Fruit fly (Drosophila melanogaster) whole organism, embryonic: ENCODE measurements around the gene Gclc.
A peak's percentile ranks its signal among the peaks of the same experiment; 100 is the strongest.

Experiments used
- ATbp ChIP-seq: fragments of 200-800 bp; sonication (Bioruptor generic); optimal IDR thresholded peaks from 2 replicates; lab custom pipeline; 2017; ENCODE audit warnings: missing biosample characterization, mild to moderate bottlenecking, missing genetic modification characterization, missing genetic modification reagents
- Awh ChIP-seq: fragments of 200-800 bp; sonication (Bioruptor generic); IDR thresholded peaks from 2 replicates; pipeline ENCODE4, ENCODE4 v1.3.6; 2022; ENCODE audit warnings: missing biosample characterization, missing genetic modification characterization
- CG10209 ChIP-seq: fragments of 200-800 bp; sonication (Bioruptor generic); optimal IDR thresholded peaks from 3 replicates; lab custom pipeline; 2017; ENCODE audit warnings: missing biosample characterization, mild to moderate bottlenecking, missing genetic modification characterization, missing genetic modification reagents
- CG10274 ChIP-seq: fragments of 200-800 bp; sonication (Bioruptor generic); optimal IDR thresholded peaks from 3 replicates; lab custom pipeline; 2017; ENCODE audit warnings: missing biosample characterization, mild to moderate bottlenecking, missing genetic modification characterization
- CG10321 ChIP-seq: fragments of 200-800 bp; sonication (Bioruptor generic); IDR thresholded peaks from 2 replicates; pipeline ENCODE4 v1.3.6; 2022; ENCODE audit warnings: missing biosample characterization, missing genetic modification characterization
- CG10431 ChIP-seq: fragments of 200-800 bp; sonication (Bioruptor generic); optimal IDR thresholded peaks from 3 replicates; lab custom pipeline; 2018; ENCODE audit warnings: missing biosample characterization, mild to moderate bottlenecking, missing genetic modification characterization
- CG12391 ChIP-seq: fragments of 200-800 bp; sonication (Bioruptor generic); optimal IDR thresholded peaks from 3 replicates; lab custom pipeline; 2018; ENCODE audit warnings: missing biosample characterization, mild to moderate bottlenecking, missing genetic modification characterization, moderate library complexity
- CG14050 ChIP-seq: fragments of 200-800 bp; sonication (Bioruptor generic); IDR thresholded peaks from 3 replicates; pipeline ENCODE4 v1.3.6; 2022; ENCODE audit warnings: missing biosample characterization, missing genetic modification characterization
- CG15073 ChIP-seq: fragments of 200-800 bp; sonication (Bioruptor generic); optimal IDR thresholded peaks from 2 replicates; lab custom pipeline; 2016; ENCODE audit warnings: missing biosample characterization, missing genetic modification characterization
- CG1529 ChIP-seq: fragments of 200-800 bp; sonication (Bioruptor generic); optimal IDR thresholded peaks from 3 replicates; lab custom pipeline; 2018; ENCODE audit warnings: missing biosample characterization, missing genetic modification characterization
- CG17361 ChIP-seq: fragments of 200-800 bp; sonication (Bioruptor generic); IDR thresholded peaks from 3 replicates; pipeline ENCODE4 v1.3.6; 2022; ENCODE audit warnings: missing biosample characterization, missing genetic modification characterization
- CG17802 ChIP-seq: fragments of 200-800 bp; sonication (Bioruptor generic); optimal IDR thresholded peaks from 2 replicates; lab custom pipeline; 2018; ENCODE audit warnings: missing biosample characterization, mild to moderate bottlenecking, missing genetic modification characterization, moderate library complexity
- CG1792 ChIP-seq: fragments of 200-800 bp; sonication (Bioruptor generic); optimal IDR thresholded peaks from 2 replicates; lab custom pipeline; 2016; ENCODE audit warnings: missing biosample characterization, missing genetic modification characterization
- CG2678 ChIP-seq: fragments of 200-800 bp; sonication (Bioruptor generic); optimal IDR thresholded peaks from 3 replicates; lab custom pipeline; 2019; ENCODE audit warnings: missing biosample characterization, mild to moderate bottlenecking, missing genetic modification characterization, moderate library complexity
- CG31441 ChIP-seq: fragments of 200-800 bp; sonication (Bioruptor generic); IDR thresholded peaks from 2 replicates; pipeline ENCODE4 v1.3.6; 2022; ENCODE audit warnings: missing biosample characterization, missing genetic modification characterization
- CG3163 ChIP-seq: fragments of 200-800 bp; sonication (Bioruptor generic); optimal IDR thresholded peaks from 3 replicates; lab custom pipeline; 2016; ENCODE audit warnings: missing biosample characterization, missing genetic modification characterization
- CG3838 ChIP-seq: fragments of 200-800 bp; sonication (Bioruptor generic); optimal IDR thresholded peaks from 3 replicates; lab custom pipeline; 2016; ENCODE audit warnings: missing biosample characterization, missing genetic modification characterization
- CG3847 ChIP-seq: fragments of 200-800 bp; sonication (Bioruptor generic); IDR thresholded peaks from 2 replicates; pipeline ENCODE4 v1.3.6; 2022; ENCODE audit warnings: missing biosample characterization, missing genetic modification characterization
- CG4730 ChIP-seq: fragments of 200-800 bp; sonication (Bioruptor generic); IDR thresholded peaks from 2 replicates; pipeline ENCODE4 v1.3.6; 2022; ENCODE audit warnings: missing biosample characterization, missing genetic modification characterization
- CG6689 ChIP-seq: fragments of 200-800 bp; sonication (Bioruptor generic); IDR thresholded peaks from 2 replicates; pipeline ENCODE4 v1.3.6; 2022; ENCODE audit warnings: missing biosample characterization, missing genetic modification characterization
- CG7786 ChIP-seq: fragments of 200-800 bp; sonication (Bioruptor generic); optimal IDR thresholded peaks from 2 replicates; lab custom pipeline; 2016; ENCODE audit warnings: missing biosample characterization, missing genetic modification characterization
- CG9932 ChIP-seq: fragments of 200-800 bp; sonication (Bioruptor generic); IDR thresholded peaks from 2 replicates; pipeline ENCODE4 v1.3.6; 2022; ENCODE audit warnings: missing biosample characterization, missing genetic modification characterization
- CoRest ChIP-seq: fragments of 200-800 bp; sonication (Bioruptor generic); optimal IDR thresholded peaks from 3 replicates; lab custom pipeline; 2018; ENCODE audit warnings: missing biosample characterization, mild to moderate bottlenecking, missing genetic modification characterization, moderate library complexity
- D19A ChIP-seq: fragments of 200-800 bp; optimal IDR thresholded peaks from 3 replicates; lab custom pipeline; 2019; ENCODE audit warnings: missing biosample characterization, mild to moderate bottlenecking, missing genetic modification characterization, moderate library complexity
- Dip2 ChIP-seq: fragments of 200-800 bp; sonication (Bioruptor generic); IDR thresholded peaks from 2 replicates; pipeline ENCODE4 v1.3.6; 2022; ENCODE audit warnings: missing biosample characterization, missing genetic modification characterization
- Elba2 ChIP-seq: fragments of 200-800 bp; sonication (Bioruptor generic); optimal IDR thresholded peaks from 3 replicates; lab custom pipeline; 2016; ENCODE audit warnings: missing biosample characterization, missing genetic modification characterization
- HLH54F ChIP-seq: fragments of 200-800 bp; sonication (Bioruptor generic); optimal IDR thresholded peaks from 3 replicates; lab custom pipeline; 2016; ENCODE audit warnings: missing biosample characterization, missing genetic modification characterization
- Hr3 ChIP-seq: fragments of 200-800 bp; sonication (Bioruptor generic); optimal IDR thresholded peaks from 3 replicates; lab custom pipeline; 2016; ENCODE audit warnings: missing biosample characterization, missing genetic modification characterization
- Hr51 ChIP-seq, 2 experiments: fragments of 200-800 bp; sonication (Bioruptor generic); optimal IDR thresholded peaks; 2 replicates in 1 of 2; 3 replicates in 1 of 2; lab custom pipeline; 2016 to 2018; ENCODE audit warnings: missing biosample characterization in 2 of 2, missing genetic modification characterization in 2 of 2, mild to moderate bottlenecking in 1 of 2, moderate library complexity in 1 of 2
- MBD-R2 ChIP-seq: fragments of 200-800 bp; sonication (Bioruptor generic); IDR thresholded peaks from 2 replicates; pipeline ENCODE4 v1.3.6; 2022; ENCODE audit warnings: missing biosample characterization, missing genetic modification characterization
- Mad ChIP-seq: fragments of 200-800 bp; sonication (Bioruptor generic); optimal IDR thresholded peaks from 2 replicates; lab custom pipeline; 2016; ENCODE audit warnings: missing biosample characterization, missing genetic modification characterization
- NC2β ChIP-seq: fragments of 200-800 bp; sonication (Bioruptor generic); optimal IDR thresholded peaks from 2 replicates; lab custom pipeline; 2016; ENCODE audit warnings: missing biosample characterization, missing genetic modification characterization
- Pdp1 ChIP-seq, 2 experiments: fragments of 200-800 bp; sonication (Bioruptor generic); optimal IDR thresholded peaks; 3 replicates each; lab custom pipeline; 2016; ENCODE audit warnings: missing biosample characterization in 2 of 2, missing genetic modification characterization in 2 of 2, mild to moderate bottlenecking in 1 of 2, moderate library complexity in 1 of 2
- Ptx1 ChIP-seq: fragments of 200-800 bp; sonication (Bioruptor generic); IDR thresholded peaks from 2 replicates; pipeline ENCODE4 v1.3.6; 2022; ENCODE audit warnings: missing biosample characterization, missing genetic modification characterization
- Side ChIP-seq: fragments of 200-800 bp; sonication (Bioruptor generic); optimal IDR thresholded peaks from 2 replicates; lab custom pipeline; 2016; ENCODE audit warnings: missing biosample characterization, missing genetic modification characterization
- Sox100B ChIP-seq: fragments of 200-800 bp; sonication (Bioruptor generic); optimal IDR thresholded peaks from 3 replicates; lab custom pipeline; 2018; ENCODE audit warnings: missing biosample characterization, mild to moderate bottlenecking, missing genetic modification characterization
- Vsx1 ChIP-seq: fragments of 200-800 bp; sonication (Bioruptor generic); optimal IDR thresholded peaks from 2 replicates; lab custom pipeline; 2017; ENCODE audit warnings: missing biosample characterization, mild to moderate bottlenecking, missing genetic modification characterization, missing genetic modification reagents
- bbx ChIP-seq: fragments of 200-800 bp; sonication (Bioruptor generic); IDR thresholded peaks from 2 replicates; pipeline ENCODE4 v1.3.6; 2022; ENCODE audit warnings: missing biosample characterization, missing genetic modification characterization; ENCODE audit not compliant: partially characterized antibody
- bcd ChIP-seq: fragments of 200-800 bp; sonication (Bioruptor generic); optimal IDR thresholded peaks from 2 replicates; lab custom pipeline; 2017; ENCODE audit warnings: missing biosample characterization, mild to moderate bottlenecking, missing genetic modification characterization
- br ChIP-seq: fragments of >200 bp; optimal IDR thresholded peaks from 2 replicates; lab custom pipeline; 2017
- gsb ChIP-seq: fragments of 200-800 bp; sonication (Bioruptor generic); IDR thresholded peaks from 2 replicates; pipeline ENCODE4 v1.3.6; 2022; ENCODE audit warnings: missing biosample characterization, missing genetic modification characterization
- h ChIP-seq: fragments of >200 bp; optimal IDR thresholded peaks from 2 replicates; lab custom pipeline; 2017
- hb ChIP-seq: fragments of 200-800 bp; sonication (Bioruptor generic); IDR thresholded peaks from 3 replicates; pipeline ENCODE4 v1.3.6; 2022; ENCODE audit warnings: missing biosample characterization, missing genetic modification characterization; ENCODE audit not compliant: partially characterized antibody
- kay ChIP-seq: fragments of 200-800 bp; sonication (Bioruptor generic); optimal IDR thresholded peaks from 2 replicates; lab custom pipeline; 2016; ENCODE audit warnings: missing biosample characterization, missing genetic modification characterization
- nom ChIP-seq: fragments of 200-800 bp; sonication (Bioruptor generic); optimal IDR thresholded peaks from 2 replicates; lab custom pipeline; 2017; ENCODE audit warnings: missing biosample characterization, missing genetic modification characterization, mild to moderate bottlenecking, moderate library complexity, missing genetic modification reagents
- pan ChIP-seq, 4 experiments: fragments of >200 bp in 3 of 4; fragments of 200-800 bp in 1 of 4; sonication (Bioruptor generic) in 1 of 4; optimal IDR thresholded peaks in 3 of 4; IDR thresholded peaks in 1 of 4; 2 replicates each; pipeline versions ENCODE4 v1.3.6 to Lab custom; 2017 to 2022; ENCODE audit warnings: missing biosample characterization in 2 of 4, missing genetic modification characterization in 2 of 4, mixed read lengths in 1 of 4
- ranshi ChIP-seq: fragments of 200-800 bp; sonication (Bioruptor generic); IDR thresholded peaks from 2 replicates; pipeline ENCODE4 v1.3.6; 2022; ENCODE audit warnings: missing biosample characterization, missing genetic modification characterization
- slbo ChIP-seq: fragments of 200-800 bp; sonication (Bioruptor generic); IDR thresholded peaks from 2 replicates; pipeline ENCODE4 v1.3.6; 2022; ENCODE audit warnings: missing biosample characterization, missing genetic modification characterization
- tx ChIP-seq: fragments of 200-800 bp; sonication (Bioruptor generic); optimal IDR thresholded peaks from 2 replicates; lab custom pipeline; 2016; ENCODE audit warnings: missing biosample characterization, missing genetic modification characterization
- vvl ChIP-seq: fragments of 200-800 bp; sonication (Bioruptor generic); IDR thresholded peaks from 2 replicates; pipeline ENCODE4 v1.3.6; 2022; ENCODE audit warnings: missing biosample characterization, missing genetic modification characterization
- wor ChIP-seq: fragments of 200-800 bp; sonication (Bioruptor generic); IDR thresholded peaks from 2 replicates; pipeline ENCODE4 v1.3.6; 2022; ENCODE audit warnings: missing biosample characterization, missing genetic modification characterization
- zfh1 ChIP-seq: fragments of 200-800 bp; sonication (Bioruptor generic); IDR thresholded peaks from 3 replicates; pipeline ENCODE4 v1.3.6; 2022; ENCODE audit warnings: missing biosample characterization, missing genetic modification characterization

The Gclc gene

DNA sequence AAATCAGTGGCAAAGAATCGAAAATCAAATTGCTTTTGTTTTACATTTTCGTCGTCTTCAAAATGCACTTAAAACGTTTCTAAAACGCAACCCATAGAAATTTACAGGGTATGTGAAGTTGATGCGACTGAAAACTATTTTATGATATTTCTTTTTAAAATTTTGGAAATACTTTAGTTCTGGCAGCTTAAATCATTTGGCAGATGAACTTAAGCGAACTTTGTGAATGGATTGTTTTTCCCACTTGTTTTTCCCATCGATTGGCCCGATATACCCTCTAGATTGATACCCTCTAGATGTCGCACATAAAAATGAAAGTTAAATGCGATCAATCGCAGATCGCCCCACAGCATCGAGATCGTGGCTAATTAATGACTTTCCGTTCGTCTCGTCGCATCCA is 10.2 kb upstream of the Gclc start (continued):
- TF ChIP-seq Hr3 (peak; percentile 52), CG3847 (GFP tag; lab: Robert Waterston, UW) (0 out of 2 replicates have a peak, but pooled peaks have one; percentile 20), D19A (tag; lab: Kevin White, UChicago) (peak; percentile 66), wor (GFP tag; lab: Robert Waterston, UW) (peak; percentile 42; the same call in 1 of the 2 replicates), nom (GFP tag; lab: Kevin White, UChicago) (no peak), Hr51 (GFP tag; optimal IDR thresholded peaks at IDR 0.05; lab: Kevin White, UChicago) (peak in 1 of 2 experiments; percentile 65), Awh (peak; percentile 76), Pdp1 (GFP tag; optimal IDR thresholded peaks at IDR 0.05; lab: Kevin White, UChicago) (peak; percentile 31 to 43), CG10321 (GFP tag; lab: Robert Waterston, UW) (no peak), NC2β (peak; percentile 46), h (no peak), CG10209 (GFP tag; lab: Kevin White, UChicago) (peak; percentile 39), Vsx1 (no peak), kay (no peak), Side (no peak), Mad (GFP tag; lab: Kevin White, UChicago) (no peak), MBD-R2 (GFP tag; lab: Robert Waterston, UW) (no peak), CG3163 (no peak), CG15073 (GFP tag; lab: Kevin White, UChicago) (no peak), Dip2 (no peak), Elba2 (GFP tag; lab: Kevin White, UChicago) (no peak), CoRest (peak; percentile 47), CG10274 (GFP tag; lab: Kevin White, UChicago) (no peak), CG9932 (no peak), slbo (GFP tag; lab: Robert Waterston, UW) (no peak), CG6689 (GFP tag; lab: Robert Waterston, UW) (peak; percentile 74), gsb (GFP tag; lab: Robert Waterston, UW) (no peak), CG17802 (tag; lab: Kevin White, UChicago) (peak; percentile 28), HLH54F (GFP tag; lab: Kevin White, UChicago) (no peak), CG17361 (GFP tag; lab: Robert Waterston, UW) (peak; percentile 56; the same call in 2 of the 3 replicates), CG12391 (tag; lab: Kevin White, UChicago) (peak; percentile 73), hb (no peak), ATbp (GFP tag; lab: Kevin White, UChicago) (peak; percentile 83), CG10431 (GFP tag; lab: Kevin White, UChicago) (peak; percentile 11), Sox100B (GFP tag; lab: Kevin White, UChicago) (peak; percentile 57), CG1529 (GFP tag; lab: Kevin White, UChicago) (peak; percentile 56), pan (optimal IDR thresholded peaks at IDR 0.05; lab: Kevin White, UChicago) (no peak), pan (GFP tag; optimal IDR thresholded peaks at IDR 0.05 in 1 of 2, IDR thresholded peaks at IDR 0.05 in 1 of 2) (peak in 1 of 2 experiments; percentile 58), bbx (no peak), CG31441 (GFP tag; lab: Robert Waterston, UW) (peak; percentile 65), zfh1 (GFP tag; lab: Robert Waterston, UW) (peak; percentile 82), CG7786 (GFP tag; lab: Kevin White, UChicago) (no peak), CG3838 (GFP tag; lab: Kevin White, UChicago) (no peak), CG2678 (tag; lab: Kevin White, UChicago) (peak; percentile 64), tx (GFP tag; lab: Kevin White, UChicago) (peak; percentile 39), CG1792 (GFP tag; lab: Kevin White, UChicago) (no peak), CG4730 (GFP tag; lab: Robert Waterston, UW) (no peak), CG14050 (GFP tag; lab: Robert Waterston, UW) (peak; percentile 38; the same call in 2 of the 3 replicates), br (lab: Kevin White, UChicago) (no peak), bcd (GFP tag; lab: Kevin White, UChicago) (peak; percentile 18), vvl (GFP tag; lab: Robert Waterston, UW) (peak; percentile 72), ranshi (GFP tag; lab: Robert Waterston, UW) (peak; percentile 50; the same call in 1 of the 2 replicates), Ptx1 (peak; percentile 67)
